Worm (Caenorhabditis elegans) whole organism, L4/young adult: Measurements from ENCODE around the gene rmif-2.

Source experiments
- W03F9.2 ChIP-seq: fragments of 150-350 bp; optimal IDR thresholded peaks from 2 replicates; lab custom pipeline; 2014; ENCODE audit warnings: missing biosample characterization, missing genetic modification characterization
- dao-5 ChIP-seq: sonication (generic microtip); optimal IDR thresholded peaks from 2 replicates; lab custom pipeline; 2016; ENCODE audit warnings: missing genotype, missing genetic modification characterization, moderate library complexity, missing compliant biosample characterization
- him-1 ChIP-seq: sonication (generic microtip); optimal IDR thresholded peaks from 2 replicates; lab custom pipeline; 2016; ENCODE audit warnings: missing genotype, missing genetic modification reagents, missing genetic modification characterization, missing compliant biosample characterization

DNA sequence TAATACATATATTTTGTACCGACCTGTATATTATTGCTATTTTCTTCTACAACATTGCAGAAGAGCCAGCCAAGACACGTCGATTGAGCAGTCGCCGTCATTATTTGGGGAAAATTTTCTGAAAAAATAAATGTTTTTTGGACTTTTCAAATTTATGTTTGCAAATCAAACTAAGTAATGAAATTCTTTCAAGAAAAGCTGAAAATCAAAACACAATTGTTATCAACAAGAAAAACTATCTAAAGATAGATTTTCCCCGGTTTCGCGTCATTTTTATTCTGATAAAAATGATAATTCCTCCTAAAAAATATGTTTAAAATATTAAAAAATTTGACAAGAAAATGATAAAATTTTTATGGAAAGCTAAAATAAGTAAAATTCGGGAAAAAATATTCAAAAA lies 24.5 kb upstream of the rmif-2 start, which contains the start of gene C50A2.3:
- TF ChIP-seq dao-5 (tag; lab: Kevin White, UChicago): no peak
- TF ChIP-seq him-1 (tag; lab: Kevin White, UChicago): no peak
- TF ChIP-seq W03F9.2 (tag; lab: Kevin White, UChicago): no peak
